Fruit fly (Drosophila melanogaster): ENCODE measurements around the gene Rop.

Gene Rop

dm6 chr3L:4122185-4122767 is 16.5 kb downstream of the Rop start, which contains the start of gene Chd64 (continued):
- TF ChIP-seq CG33557 (GFP tag; optimal IDR thresholded peaks at IDR 0.05) (no peak), Spps (tag; optimal IDR thresholded peaks at IDR 0.05) (no peak), CG6689 (GFP tag; IDR thresholded peaks at IDR 0.05) (no peak), nerfin-1 (tag; optimal IDR thresholded peaks at IDR 0.05) (no peak), sob (GFP tag; IDR thresholded peaks at IDR 0.05) (peak; percentile 62; the same call in 1 of the 2 replicates), CG10267 (tag; optimal IDR thresholded peaks at IDR 0.05) (peak; percentile 68), cwo (GFP tag; optimal IDR thresholded peaks at IDR 0.05) (peak; percentile 65), Mad (GFP tag; optimal IDR thresholded peaks at IDR 0.05) (no peak), twi (tag; optimal IDR thresholded peaks at IDR 0.05) (no peak), esg (GFP tag; conservative IDR thresholded peaks at IDR 0.05) (no peak), hb (GFP tag; IDR thresholded peaks at IDR 0.05; ENCODE audit: partially characterized antibody) (no peak), row (GFP tag; IDR thresholded peaks at IDR 0.05) (peak; percentile 50; the same call in 2 of the 3 replicates), CG11456 (GFP tag; IDR thresholded peaks at IDR 0.05) (peak; percentile 63; the same call in 2 of the 3 replicates), lmd (GFP tag; IDR thresholded peaks at IDR 0.05) (no peak), CG13287 (GFP tag; IDR thresholded peaks at IDR 0.05; ENCODE audit: partially characterized antibody) (peak; percentile 80), al (GFP tag; IDR thresholded peaks at IDR 0.05) (no peak), Med (GFP tag) (peak; percentile 94), Lhr (GFP tag; optimal IDR thresholded peaks at IDR 0.05) (peak; percentile 0), HLH54F (GFP tag; optimal IDR thresholded peaks at IDR 0.05) (no peak), Dad (GFP tag; optimal IDR thresholded peaks at IDR 0.05) (no peak), CG30431 (GFP tag; optimal IDR thresholded peaks at IDR 0.05) (no peak), CG14050 (GFP tag; IDR thresholded peaks at IDR 0.05) (no peak; the same call in 2 of the 3 replicates), CG8765 (GFP tag; IDR thresholded peaks at IDR 0.05) (no peak), CG6813 (GFP tag; optimal IDR thresholded peaks at IDR 0.05) (peak; percentile 67), Rx (GFP tag; IDR thresholded peaks at IDR 0.05) (no peak), Mes4 (GFP tag; optimal IDR thresholded peaks at IDR 0.05) (no peak), Oaz (GFP tag; IDR thresholded peaks at IDR 0.05) (no peak), lbe (GFP tag; optimal IDR thresholded peaks at IDR 0.05) (peak; percentile 83), MBD-R2 (GFP tag; IDR thresholded peaks at IDR 0.05) (peak; percentile 36; the same call in 1 of the 2 replicates), CG18619 (GFP tag; optimal IDR thresholded peaks at IDR 0.05) (peak; percentile 33), Hey (tag; optimal IDR thresholded peaks at IDR 0.05) (no peak), Fer2 (tag; optimal IDR thresholded peaks at IDR 0.05) (no peak), lab (GFP tag; optimal IDR thresholded peaks at IDR 0.05) (peak; percentile 84), org-1 (GFP tag; optimal IDR thresholded peaks at IDR 0.05) (peak; percentile 27)

- TF ChIP-seq eve (GFP tag; optimal IDR thresholded peaks at IDR 0.05) (peak in 1 of 2 experiments; percentile 58), Camta (GFP tag; optimal IDR thresholded peaks at IDR 0.05) (no peak), grau (tag; optimal IDR thresholded peaks at IDR 0.05) (peak; percentile 50)
Measured at dm6 chr3L:4121589-4121988, 17.2 kb downstream of the Rop start.
